Fruit fly (Drosophila melanogaster): ENCODE results near the gene ClC-a.
A peak's percentile ranks its signal among the peaks of the same experiment; 100 is the strongest.

The ClC-a gene

dm6 chr3R:11806753-11807152, 6.3 kb downstream of the ClC-a start (continued):
- TF ChIP-seq Hr39 (GFP tag; optimal IDR thresholded peaks at IDR 0.05) (peak; percentile 51), CG34406 (GFP tag; optimal IDR thresholded peaks at IDR 0.05) (peak; percentile 38), CG8319 (GFP tag; optimal IDR thresholded peaks at IDR 0.05) (peak; percentile 14), CG6276 (GFP tag; optimal IDR thresholded peaks at IDR 0.05) (peak; percentile 37), CG3032 (tag; optimal IDR thresholded peaks at IDR 0.05) (peak; percentile 39), CG1621 (tag; optimal IDR thresholded peaks at IDR 0.05) (peak; percentile 43), achi (GFP tag; optimal IDR thresholded peaks at IDR 0.05) (peak; percentile 63), Ets96B (tag; optimal IDR thresholded peaks at IDR 0.05) (no peak)

- TF ChIP-seq CG34406 (GFP tag; optimal IDR thresholded peaks at IDR 0.05) (peak; percentile 31), CG8319 (GFP tag; optimal IDR thresholded peaks at IDR 0.05) (no peak), CG6854 (GFP tag; optimal IDR thresholded peaks at IDR 0.05) (no peak), CG3032 (tag; optimal IDR thresholded peaks at IDR 0.05) (no peak), Sox102F (GFP tag; optimal IDR thresholded peaks at IDR 0.05) (peak; percentile 34), Eip93F (GFP tag; optimal IDR thresholded peaks at IDR 0.05) (peak; percentile 4), cyc (GFP tag; optimal IDR thresholded peaks at IDR 0.05) (no peak), CG1621 (tag; optimal IDR thresholded peaks at IDR 0.05) (no peak), vri (GFP tag; optimal IDR thresholded peaks at IDR 0.05) (no peak), esn (GFP tag; optimal IDR thresholded peaks at IDR 0.05) (peak; percentile 55), CG32006 (GFP tag; optimal IDR thresholded peaks at IDR 0.05) (no peak), CG4318 (GFP tag; optimal IDR thresholded peaks at IDR 0.05) (no peak), Hr38 (GFP tag; optimal IDR thresholded peaks at IDR 0.05) (no peak), Sox15 (GFP tag; optimal IDR thresholded peaks at IDR 0.05) (no peak), Sox14 (GFP tag; optimal IDR thresholded peaks at IDR 0.05) (peak; percentile 45), CG16779 (tag; optimal IDR thresholded peaks at IDR 0.05) (no peak), Hr39 (GFP tag; optimal IDR thresholded peaks at IDR 0.05) (peak; percentile 18), CG11902 (GFP tag; optimal IDR thresholded peaks at IDR 0.05) (no peak), spab (GFP tag; optimal IDR thresholded peaks at IDR 0.05) (no peak), net (GFP tag; optimal IDR thresholded peaks at IDR 0.05) (no peak), achi (GFP tag; optimal IDR thresholded peaks at IDR 0.05) (no peak), Gug (GFP tag; IDR thresholded peaks at IDR 0.05) (no peak), topi (GFP tag; optimal IDR thresholded peaks at IDR 0.05) (peak; percentile 43), CG6163 (GFP tag; IDR thresholded peaks at IDR 0.05) (no peak), Eip75B (GFP tag; optimal IDR thresholded peaks at IDR 0.05) (no peak), CG6792 (GFP tag; optimal IDR thresholded peaks at IDR 0.05) (peak; percentile 11), CG7368 (GFP tag; optimal IDR thresholded peaks at IDR 0.05) (no peak), CG11294 (GFP tag; IDR thresholded peaks at IDR 0.05) (no peak), dsx (GFP tag; optimal IDR thresholded peaks at IDR 0.05; ENCODE audit: poor library complexity, severe bottlenecking) (no peak), eg (GFP tag; IDR thresholded peaks at IDR 0.05) (no peak), CG8632 (GFP tag; optimal IDR thresholded peaks at IDR 0.05) (no peak), dac (GFP tag; optimal IDR thresholded peaks at IDR 0.05) (no peak), CG3919 (GFP tag; optimal IDR thresholded peaks at IDR 0.05) (no peak), Hr4 (GFP tag; optimal IDR thresholded peaks at IDR 0.05) (no peak), OdsH (GFP tag; optimal IDR thresholded peaks at IDR 0.05) (peak; percentile 6), CG6808 (GFP tag; optimal IDR thresholded peaks at IDR 0.05) (no peak), CG15336 (GFP tag; IDR thresholded peaks at IDR 0.05) (no peak), ss (GFP tag; optimal IDR thresholded peaks at IDR 0.05) (no peak), CG31627 (GFP tag; optimal IDR thresholded peaks at IDR 0.05) (no peak), CG10631 (GFP tag; optimal IDR thresholded peaks at IDR 0.05) (no peak), Blimp-1 (GFP tag; optimal IDR thresholded peaks at IDR 0.05) (no peak), Eip78C (GFP tag) (peak; percentile 77), Ets21C (GFP tag; optimal IDR thresholded peaks at IDR 0.05) (no peak), acj6 (GFP tag; optimal IDR thresholded peaks at IDR 0.05) (peak; percentile 20), CG10669 (GFP tag; optimal IDR thresholded peaks at IDR 0.05) (no peak), CG8119 (GFP tag; IDR thresholded peaks at IDR 0.05) (no peak), svp (GFP tag) (peak; percentile 58), Smox (GFP tag; optimal IDR thresholded peaks at IDR 0.05) (peak; percentile 32), CG6276 (GFP tag; optimal IDR thresholded peaks at IDR 0.05) (no peak)
Measured at dm6 chr3R:11805584-11805983, 7.4 kb downstream of the ClC-a start.
